Worm (Caenorhabditis elegans) whole organism, L3 larva: Measurements from ENCODE around the gene fbxa-78.
"Not testable (repeated sequence)": the region's sequence is repeated elsewhere in the genome, so short reads cannot be mapped to it uniquely, and the experiment has no call there.

ENCODE experiments used
- ceh-28 ChIP-seq: fragments of 150-350 bp; optimal IDR thresholded peaks from 2 replicates; lab custom pipeline; 2014; ENCODE audit warnings: missing biosample characterization, missing genetic modification reagents, missing genetic modification characterization
- elt-1 ChIP-seq: fragments of 150-350 bp; optimal IDR thresholded peaks from 2 replicates; lab custom pipeline; 2014; ENCODE audit warnings: missing biosample characterization, missing genetic modification characterization
- fos-1 ChIP-seq: fragments of 150-350 bp; optimal IDR thresholded peaks from 2 replicates; lab custom pipeline; 2014; ENCODE audit warnings: missing biosample characterization, missing genetic modification characterization
- nfya-1 ChIP-seq: sonication (generic microtip); optimal IDR thresholded peaks from 2 replicates; lab custom pipeline; 2017; ENCODE audit warnings: missing genetic modification characterization, mild to moderate bottlenecking, missing compliant biosample characterization, antibody characterized with exemption, moderate library complexity; ENCODE audit not compliant: insufficient read depth
- pqm-1 ChIP-seq: fragments of 150-350 bp; optimal IDR thresholded peaks from 2 replicates; lab custom pipeline; 2017; ENCODE audit warnings: missing biosample characterization, missing genetic modification characterization, inconsistent platforms
- sea-2 ChIP-seq: fragments of 150-350 bp; sonication (generic microtip); optimal IDR thresholded peaks from 4 replicates; lab custom pipeline; 2014; ENCODE audit warnings: missing biosample characterization, missing genetic modification reagents, missing genetic modification characterization
- unc-39 ChIP-seq: sonication (generic microtip); optimal IDR thresholded peaks from 4 replicates; lab custom pipeline; 2017; ENCODE audit warnings: missing biosample characterization, missing genetic modification characterization
- ztf-11 ChIP-seq: fragments of 150-350 bp; optimal IDR thresholded peaks from 2 replicates; lab custom pipeline; 2014; ENCODE audit warnings: missing biosample characterization, missing genetic modification characterization

DNA sequence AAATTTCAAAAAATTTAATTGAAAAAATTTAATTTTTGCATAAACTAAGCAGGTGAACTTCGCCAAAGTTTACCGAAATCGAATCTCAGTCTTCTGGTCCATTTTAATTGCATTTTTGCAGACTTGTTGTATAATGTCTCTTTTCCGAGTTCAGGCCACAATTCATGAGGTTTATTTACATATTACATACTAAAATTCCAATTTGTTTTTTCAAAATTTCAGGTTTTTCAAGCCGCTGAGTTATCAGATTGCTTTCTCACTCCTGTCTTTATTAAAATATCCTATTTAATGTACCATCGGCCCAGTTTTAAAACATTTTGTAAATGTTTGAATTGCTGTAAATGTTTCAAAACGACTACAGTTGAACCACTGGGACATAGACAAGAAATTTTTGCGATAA lies 1.7 kb downstream of the fbxa-78 start, which contains the start of gene fbxa-208:
- TF ChIP-seq fos-1 (tag; lab: Kevin White, UChicago); pqm-1 (tag; lab: Kevin White, UChicago); ztf-11 (tag; lab: Kevin White, UChicago); nfya-1 (tag; lab: Kevin White, UChicago); sea-2 (GFP tag; lab: Kevin White, UChicago); unc-39 (tag; lab: Kevin White, UChicago); ceh-28 (tag; lab: Kevin White, UChicago); elt-1 (tag; lab: Kevin White, UChicago): not testable (repeated sequence)
